Fruit fly (Drosophila melanogaster) whole organism, wandering third instar larva: ENCODE measurements around the gene Pkc98E.
A peak's percentile ranks its signal among the peaks of the same experiment; 100 is the strongest.

Experiments
- Abd-B ChIP-seq: fragments of >200 bp; optimal IDR thresholded peaks from 2 replicates; lab custom pipeline; 2017; ENCODE audit warnings: missing biosample characterization, missing genetic modification characterization
- CG32264 ChIP-seq: fragments of 200-800 bp; sonication (Bioruptor generic); optimal IDR thresholded peaks from 2 replicates; lab custom pipeline; 2016; ENCODE audit warnings: missing biosample characterization, missing genetic modification characterization
- CG9705 ChIP-seq: fragments of 200-800 bp; sonication (Bioruptor generic); optimal IDR thresholded peaks from 2 replicates; lab custom pipeline; 2018; ENCODE audit warnings: missing biosample characterization, mild to moderate bottlenecking, missing genetic modification characterization
- CrebA ChIP-seq: fragments of 200-800 bp; sonication (Bioruptor generic); optimal IDR thresholded peaks from 2 replicates; lab custom pipeline; 2016; ENCODE audit warnings: missing biosample characterization, mild to moderate bottlenecking, missing genetic modification characterization, borderline replicate concordance
- Dfd ChIP-seq: fragments of >200 bp; optimal IDR thresholded peaks from 2 replicates; lab custom pipeline; 2017; ENCODE audit warnings: missing biosample characterization, missing genetic modification characterization
- Dif ChIP-seq: fragments of 200-275, 200-300 bp; sonication (Bioruptor generic); optimal IDR thresholded peaks from 2 replicates; lab custom pipeline; 2018; ENCODE audit warnings: missing biosample characterization, missing genetic modification characterization; ENCODE audit not compliant: partially characterized antibody
- GATAd ChIP-seq: sonication (Bioruptor generic); optimal IDR thresholded peaks from 2 replicates; lab custom pipeline; 2016; ENCODE audit warnings: missing biosample characterization, missing genetic modification characterization
- Hnf4 ChIP-seq: fragments of 200-800 bp; sonication (Bioruptor generic); optimal IDR thresholded peaks from 2 replicates; lab custom pipeline; 2016; ENCODE audit warnings: missing biosample characterization, mild to moderate bottlenecking, missing genetic modification characterization
- Hr78 ChIP-seq: fragments of >200 bp; optimal IDR thresholded peaks from 2 replicates; lab custom pipeline; 2017; ENCODE audit warnings: missing biosample characterization, missing genetic modification characterization
- Hr83 ChIP-seq: fragments of 200-300 bp; sonication (Bioruptor generic); optimal IDR thresholded peaks from 2 replicates; lab custom pipeline; 2016; ENCODE audit warnings: missing biosample characterization, mild to moderate bottlenecking, missing genetic modification characterization, moderate library complexity; ENCODE audit not compliant: poor library complexity, severe bottlenecking
- Jra ChIP-seq: sonication (Bioruptor generic); optimal IDR thresholded peaks from 2 replicates; lab custom pipeline; 2016; ENCODE audit warnings: missing biosample characterization, missing genetic modification characterization
- Mio ChIP-seq: sonication (Bioruptor generic); optimal IDR thresholded peaks from 2 replicates; lab custom pipeline; 2016; ENCODE audit warnings: missing biosample characterization, missing genetic modification characterization
- Myc ChIP-seq: fragments of >200 bp; optimal IDR thresholded peaks from 2 replicates; lab custom pipeline; 2017
- Rel ChIP-seq, 2 experiments: fragments of 200-800 bp; sonication (Bioruptor generic) in 1 of 2; optimal IDR thresholded peaks; 2 replicates in 1 of 2; 3 replicates in 1 of 2; lab custom pipeline; 2016 to 2019; ENCODE audit warnings: mild to moderate bottlenecking in 2 of 2, missing biosample characterization in 2 of 2, missing genetic modification characterization in 2 of 2, moderate library complexity in 1 of 2
- Sp1 ChIP-seq: fragments of 200-800 bp; sonication (Bioruptor generic); optimal IDR thresholded peaks from 3 replicates; lab custom pipeline; 2019; ENCODE audit warnings: missing biosample characterization, mild to moderate bottlenecking, missing genetic modification characterization, moderate library complexity
- Vsx2 ChIP-seq: fragments of 200-300, 225-300 bp; sonication (Bioruptor generic); optimal IDR thresholded peaks from 2 replicates; lab custom pipeline; 2018; ENCODE audit warnings: missing biosample characterization, missing genetic modification characterization; ENCODE audit not compliant: partially characterized antibody
- br ChIP-seq: fragments of 200-800 bp; sonication (Bioruptor generic); optimal IDR thresholded peaks from 2 replicates; lab custom pipeline; 2016; ENCODE audit warnings: missing biosample characterization, missing genetic modification characterization
- brk ChIP-seq: fragments of 200-800 bp; sonication (Bioruptor generic); optimal IDR thresholded peaks from 2 replicates; lab custom pipeline; 2016; ENCODE audit warnings: missing biosample characterization, mild to moderate bottlenecking, missing genetic modification characterization
- dl ChIP-seq, 2 experiments: fragments of 175-275, 200-275 bp in 1 of 2; fragments of 200-275 bp in 1 of 2; sonication (Bioruptor generic); optimal IDR thresholded peaks; lab custom pipeline; 2018; ENCODE audit warnings: mild to moderate bottlenecking in 2 of 2, missing biosample characterization in 2 of 2, missing genetic modification characterization in 2 of 2, moderate library complexity in 2 of 2; ENCODE audit not compliant: partially characterized antibody in 2 of 2, insufficient read depth in 1 of 2
- dmrt93B ChIP-seq: fragments of 200-800 bp; sonication (Bioruptor generic); optimal IDR thresholded peaks from 2 replicates; lab custom pipeline; 2018; ENCODE audit warnings: missing biosample characterization, mild to moderate bottlenecking, missing genetic modification characterization
- dsf ChIP-seq: sonication (Bioruptor generic); optimal IDR thresholded peaks from 2 replicates; lab custom pipeline; 2016; ENCODE audit warnings: missing biosample characterization, missing genetic modification characterization, borderline replicate concordance
- ey ChIP-seq: fragments of 200-800 bp; sonication (Bioruptor generic); optimal IDR thresholded peaks from 2 replicates; lab custom pipeline; 2016; ENCODE audit warnings: missing biosample characterization, missing genetic modification characterization
- foxo ChIP-seq, 2 experiments: fragments of 200-800 bp; sonication (Bioruptor generic); optimal IDR thresholded peaks; 2 replicates in 1 of 2; 3 replicates in 1 of 2; lab custom pipeline; 2016 to 2017; ENCODE audit warnings: missing biosample characterization in 2 of 2, missing genetic modification characterization in 2 of 2
- fru ChIP-seq: fragments of 200-800 bp; sonication (Bioruptor generic); optimal IDR thresholded peaks from 3 replicates; lab custom pipeline; 2016; ENCODE audit warnings: missing biosample characterization, mild to moderate bottlenecking, missing genetic modification characterization
- h ChIP-seq: fragments of 200-800 bp; sonication (Bioruptor generic); optimal IDR thresholded peaks from 3 replicates; lab custom pipeline; 2016; ENCODE audit warnings: missing biosample characterization, mild to moderate bottlenecking, missing genetic modification characterization
- jim ChIP-seq: fragments of 175-275, 200-325 bp; sonication (Bioruptor generic); optimal IDR thresholded peaks from 2 replicates; lab custom pipeline; 2016; ENCODE audit warnings: missing biosample characterization, mild to moderate bottlenecking, missing genetic modification characterization
- lola ChIP-seq: fragments of >200 bp; optimal IDR thresholded peaks from 2 replicates; lab custom pipeline; 2017; ENCODE audit warnings: missing biosample characterization, missing genetic modification characterization
- pan ChIP-seq: fragments of >200 bp; optimal IDR thresholded peaks from 2 replicates; lab custom pipeline; 2017
- psq ChIP-seq: fragments of 200-800 bp; sonication (Bioruptor generic); optimal IDR thresholded peaks from 3 replicates; lab custom pipeline; 2017; ENCODE audit warnings: missing biosample characterization, mild to moderate bottlenecking, missing genetic modification characterization, moderate library complexity
- sage ChIP-seq: fragments of 200-800 bp; sonication (Bioruptor generic); optimal IDR thresholded peaks from 2 replicates; lab custom pipeline; 2016; ENCODE audit warnings: missing biosample characterization, mild to moderate bottlenecking, missing genetic modification characterization
- sv ChIP-seq: fragments of 200-800 bp; sonication (Bioruptor generic); optimal IDR thresholded peaks from 3 replicates; lab custom pipeline; 2016; ENCODE audit warnings: missing biosample characterization, missing genetic modification characterization
- tai ChIP-seq: sonication (Bioruptor generic); optimal IDR thresholded peaks from 2 replicates; lab custom pipeline; 2016; ENCODE audit warnings: missing biosample characterization, missing genetic modification characterization
- usp ChIP-seq: fragments of >200 bp; optimal IDR thresholded peaks from 2 replicates; lab custom pipeline; 2017; ENCODE audit warnings: missing biosample characterization, missing genetic modification characterization
- woc ChIP-seq: sonication (Bioruptor generic); optimal IDR thresholded peaks from 2 replicates; lab custom pipeline; 2016; ENCODE audit warnings: missing biosample characterization, mild to moderate bottlenecking, missing genetic modification characterization

The Pkc98E gene

DNA sequence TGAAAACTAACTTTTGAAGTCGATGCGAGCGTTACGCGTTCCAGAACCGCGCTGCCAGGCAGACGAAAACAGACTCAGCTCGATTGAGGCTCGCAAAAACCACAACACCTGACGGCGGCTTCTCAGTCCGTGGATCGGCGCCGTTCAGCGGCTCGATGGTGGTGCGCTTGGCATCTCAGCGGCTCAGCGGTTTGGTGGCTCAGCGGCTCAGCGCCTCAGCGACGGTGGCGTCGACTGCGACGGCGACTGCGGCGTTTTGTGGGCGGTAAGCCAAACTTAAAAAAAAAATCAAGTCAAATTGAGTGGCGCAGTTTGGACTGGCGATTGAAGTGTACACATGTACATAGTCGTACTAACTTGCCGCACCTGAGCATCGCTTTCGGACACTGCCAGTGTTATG lies 18.6 kb upstream of the Pkc98E start, which contains the start of gene wat:
Gene wat (minus strand): TSS at position 41 of the 400 bp plus-strand sequence.
- no peak for TF ChIP-seq Sp1
- no peak for TF ChIP-seq psq (GFP tag; lab: Kevin White, UChicago)
- no peak for TF ChIP-seq GATAd (GFP tag; lab: Kevin White, UChicago)
- no peak for TF ChIP-seq h (GFP tag; lab: Kevin White, UChicago)
- TF ChIP-seq brk (GFP tag; lab: Kevin White, UChicago), result no peak

DNA sequence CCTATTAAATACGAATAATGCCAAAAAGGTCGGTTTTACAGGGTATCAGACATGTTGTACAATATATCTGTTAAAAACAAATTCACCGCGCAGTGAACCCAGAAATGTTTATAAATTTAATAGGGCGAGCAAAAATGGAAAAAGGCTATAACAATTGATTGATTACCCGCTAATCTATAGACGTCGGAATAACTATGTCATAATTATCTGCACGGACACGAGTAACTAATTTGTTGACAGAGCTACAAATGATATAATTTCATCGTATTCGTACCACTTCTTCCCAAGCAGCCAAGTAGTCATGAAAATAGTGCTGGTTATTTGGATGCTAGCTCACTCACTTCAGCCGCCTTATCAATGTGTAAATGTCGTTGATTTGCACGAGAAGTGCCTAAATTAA lies 14.3 kb upstream of the Pkc98E start, which contains the start of gene CG14518:
Gene CG14518 (plus strand): TSS at position 301 of the 400 bp plus-strand sequence.
- TF ChIP-seq psq (GFP tag; lab: Kevin White, UChicago) (no peak), CG9705 (GFP tag; lab: Kevin White, UChicago) (no peak), h (GFP tag; lab: Kevin White, UChicago) (no peak), Vsx2 (GFP tag; lab: Kevin White, UChicago) (no peak), tai (GFP tag; lab: Kevin White, UChicago) (no peak), Rel (GFP tag; optimal IDR thresholded peaks at IDR 0.05; lab: Kevin White, UChicago) (no peak), Rel (tag; optimal IDR thresholded peaks at IDR 0.05; lab: Kevin White, UChicago) (no peak), dsf (GFP tag; lab: Kevin White, UChicago) (no peak), woc (no peak), br (no peak), Hr83 (GFP tag; lab: Kevin White, UChicago) (no peak), pan (no peak), Mio (GFP tag; lab: Kevin White, UChicago) (no peak), Dfd (GFP tag; lab: Kevin White, UChicago) (no peak), Hnf4 (GFP tag; lab: Kevin White, UChicago) (no peak), lola (GFP tag; lab: Kevin White, UChicago) (no peak), Jra (no peak)

- TF ChIP-seq CrebA (GFP tag; lab: Kevin White, UChicago), result no peak
- TF ChIP-seq h (GFP tag; lab: Kevin White, UChicago), result peak; percentile 25
- TF ChIP-seq Rel (GFP tag; optimal IDR thresholded peaks at IDR 0.05; lab: Kevin White, UChicago), result no peak
- TF ChIP-seq Rel (tag; optimal IDR thresholded peaks at IDR 0.05; lab: Kevin White, UChicago), result peak; percentile 28
- peak; percentile 19 for TF ChIP-seq Hr83 (GFP tag; lab: Kevin White, UChicago)
- TF ChIP-seq, all 38 proteins: peak for 3
These were observed 11.8 kb upstream of the Pkc98E start, which contains the start of the genes eIF4E6 and CG1951 for dm6 chr3R:29027122-29027521. eIF4E6 (minus strand) TSS chr3R:29027174. CG1951 (plus strand) TSS chr3R:29027236.

dm6 chr3R:29032542-29032941 lies 6.4 kb upstream of the Pkc98E start, which contains the start of gene Ssl2:
Ssl2 (minus strand) TSS chr3R:29032642.
- TF ChIP-seq CrebA (GFP tag; lab: Kevin White, UChicago) (no peak), Mio (GFP tag; lab: Kevin White, UChicago) (no peak), usp (GFP tag; lab: Kevin White, UChicago) (no peak), psq (GFP tag; lab: Kevin White, UChicago) (no peak)

DNA sequence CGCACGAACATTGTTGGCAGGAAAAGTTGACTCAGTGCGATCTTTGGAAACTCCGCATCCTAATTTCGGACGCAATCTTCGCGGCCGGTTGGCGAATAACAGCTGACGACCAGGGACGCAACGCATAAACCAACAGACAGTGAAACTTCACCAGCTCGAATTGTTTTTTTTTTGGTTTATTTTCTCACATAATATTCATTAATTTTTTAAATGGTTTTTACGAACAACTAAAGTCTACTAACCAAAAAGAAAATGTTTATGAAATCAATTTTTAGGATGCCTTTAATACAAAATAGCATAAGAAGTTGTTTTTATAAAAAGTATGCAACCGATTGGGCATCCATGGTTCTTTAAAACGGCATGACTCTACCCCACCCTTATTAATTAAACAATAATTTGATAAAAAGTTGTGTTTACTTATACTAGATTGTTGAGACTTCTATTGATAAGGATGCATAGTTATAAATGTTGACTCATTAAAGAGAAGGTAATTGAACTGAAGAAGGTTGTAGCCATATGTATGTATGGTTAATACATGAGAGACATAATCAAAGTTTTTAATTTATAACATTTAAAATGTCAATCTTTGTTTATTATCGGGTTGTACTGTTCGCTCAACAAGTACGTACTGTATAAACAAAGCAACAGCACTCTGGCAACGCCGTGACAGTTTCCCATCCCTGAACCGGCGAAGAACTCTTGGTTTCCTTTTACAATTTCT lies 4.9 kb upstream of the Pkc98E start, which contains the start of the genes beta4GalNAcTB and Cpsf100:
Gene beta4GalNAcTB (minus strand): TSS at position 100 of the 721 bp plus-strand sequence.
Gene Cpsf100 (plus strand): TSS at position 665 of the 721 bp plus-strand sequence.
- TF ChIP-seq dsf (GFP tag; lab: Kevin White, UChicago), result peak; percentile 66
- no peak for TF ChIP-seq Dif (GFP tag; lab: Kevin White, UChicago)
- TF ChIP-seq Hnf4 (GFP tag; lab: Kevin White, UChicago), result peak; percentile 69
- TF ChIP-seq Jra, result no peak
- peak; percentile 81 for TF ChIP-seq dmrt93B (GFP tag; lab: Kevin White, UChicago)
- TF ChIP-seq Myc, result no peak
- no peak for TF ChIP-seq Vsx2 (GFP tag; lab: Kevin White, UChicago)
- TF ChIP-seq ey, result peak; percentile 70
- peak; percentile 72 for TF ChIP-seq woc
- no peak for TF ChIP-seq Hr83 (GFP tag; lab: Kevin White, UChicago)
- TF ChIP-seq brk (GFP tag; lab: Kevin White, UChicago), result no peak
- TF ChIP-seq Sp1, result peak; percentile 75
- peak; percentile 55 for TF ChIP-seq sv (GFP tag; lab: Kevin White, UChicago)
- TF ChIP-seq tai (GFP tag; lab: Kevin White, UChicago), result no peak
- peak; percentile 1 for TF ChIP-seq jim (GFP tag; lab: Kevin White, UChicago)
- TF ChIP-seq psq (GFP tag; lab: Kevin White, UChicago), result peak; percentile 79
- TF ChIP-seq Hr78, result no peak
- no peak for TF ChIP-seq sage (GFP tag; lab: Kevin White, UChicago)
- TF ChIP-seq CrebA (GFP tag; lab: Kevin White, UChicago), result no peak
- TF ChIP-seq pan, result no peak
- TF ChIP-seq h (GFP tag; lab: Kevin White, UChicago), result peak; percentile 78
- no peak for TF ChIP-seq Dfd (GFP tag; lab: Kevin White, UChicago)
- TF ChIP-seq foxo (GFP tag; optimal IDR thresholded peaks at IDR 0.05; lab: Kevin White, UChicago), result peak in 1 of 2 experiments; percentile 87
- peak; percentile 74 for TF ChIP-seq fru (GFP tag; lab: Kevin White, UChicago)
- peak; percentile 52 for TF ChIP-seq CG9705 (GFP tag; lab: Kevin White, UChicago)
- TF ChIP-seq CG32264 (GFP tag; lab: Kevin White, UChicago), result no peak
- TF ChIP-seq usp (GFP tag; lab: Kevin White, UChicago), result no peak
- TF ChIP-seq Abd-B (GFP tag; lab: Kevin White, UChicago), result no peak
- TF ChIP-seq dl (GFP tag; optimal IDR thresholded peaks at IDR 0.05; lab: Kevin White, UChicago; ENCODE audit: insufficient read depth in 1 of 2, partially characterized antibody in 2 of 2), result no peak
- no peak for TF ChIP-seq Rel (GFP tag; optimal IDR thresholded peaks at IDR 0.05; lab: Kevin White, UChicago)
- TF ChIP-seq Rel (tag; optimal IDR thresholded peaks at IDR 0.05; lab: Kevin White, UChicago), result no peak
